Fruit fly (Drosophila melanogaster) whole organism, prepupa: ENCODE measurements around the gene CG34316.

ENCODE experiments used
- Blimp-1 ChIP-seq: fragments of 200-800 bp; sonication (Bioruptor generic); optimal IDR thresholded peaks from 3 replicates; lab custom pipeline; 2017; ENCODE audit warnings: missing biosample characterization, missing genetic modification characterization, mild to moderate bottlenecking, moderate library complexity, missing genetic modification reagents
- CG10631 ChIP-seq: fragments of 200-800 bp; sonication (Bioruptor generic); optimal IDR thresholded peaks from 2 replicates; lab custom pipeline; 2016; ENCODE audit warnings: missing biosample characterization, missing genetic modification characterization
- CG10669 ChIP-seq: fragments of 200-800 bp; sonication (Bioruptor generic); optimal IDR thresholded peaks from 3 replicates; lab custom pipeline; 2018; ENCODE audit warnings: missing biosample characterization, mild to moderate bottlenecking, missing genetic modification characterization, moderate library complexity
- CG11294 ChIP-seq: fragments of 200-800 bp; sonication (Bioruptor generic); IDR thresholded peaks from 2 replicates; pipeline ENCODE4 v1.3.6; 2022; ENCODE audit warnings: missing biosample characterization, missing genetic modification characterization
- CG15336 ChIP-seq: fragments of 200-800 bp; sonication (Bioruptor generic); IDR thresholded peaks from 2 replicates; pipeline ENCODE4 v1.3.6; 2022; ENCODE audit warnings: missing biosample characterization, missing genetic modification characterization
- CG1621 ChIP-seq: fragments of 200-800 bp; sonication (Bioruptor generic); optimal IDR thresholded peaks from 3 replicates; lab custom pipeline; 2018; ENCODE audit warnings: missing biosample characterization, mild to moderate bottlenecking, missing genetic modification characterization
- CG16779 ChIP-seq: fragments of 200-800 bp; sonication (Bioruptor generic); optimal IDR thresholded peaks from 3 replicates; lab custom pipeline; 2017; ENCODE audit warnings: missing biosample characterization, mild to moderate bottlenecking, missing genetic modification characterization
- CG34406 ChIP-seq: fragments of 200-800 bp; sonication (Bioruptor generic); optimal IDR thresholded peaks from 3 replicates; lab custom pipeline; 2016; ENCODE audit warnings: missing biosample characterization, missing genetic modification characterization
- CG3919 ChIP-seq: fragments of 200-800 bp; sonication (Bioruptor generic); optimal IDR thresholded peaks from 3 replicates; lab custom pipeline; 2016; ENCODE audit warnings: missing biosample characterization, missing genetic modification characterization
- CG6163 ChIP-seq: fragments of 200-800 bp; sonication (Bioruptor generic); IDR thresholded peaks from 3 replicates; pipeline ENCODE4 v1.3.6; 2022; ENCODE audit warnings: missing biosample characterization, missing genetic modification characterization
- CG6854 ChIP-seq: fragments of 200-800 bp; sonication (Bioruptor generic); optimal IDR thresholded peaks from 2 replicates; lab custom pipeline; 2017; ENCODE audit warnings: missing biosample characterization, mild to moderate bottlenecking, missing genetic modification characterization
- CG7368 ChIP-seq: fragments of 200-800 bp; sonication (Bioruptor generic); optimal IDR thresholded peaks from 3 replicates; lab custom pipeline; 2016; ENCODE audit warnings: missing biosample characterization, missing genetic modification characterization
- CG8319 ChIP-seq: fragments of 200-800 bp; sonication (Bioruptor generic); optimal IDR thresholded peaks from 3 replicates; lab custom pipeline; 2016; ENCODE audit warnings: missing biosample characterization, missing genetic modification characterization
- CG8632 ChIP-seq: fragments of 200-800 bp; sonication (Bioruptor generic); optimal IDR thresholded peaks from 3 replicates; lab custom pipeline; 2016; ENCODE audit warnings: missing biosample characterization, missing genetic modification characterization
- Eip75B ChIP-seq: fragments of 200-800 bp; sonication (Bioruptor generic); optimal IDR thresholded peaks from 3 replicates; lab custom pipeline; 2016; ENCODE audit warnings: missing biosample characterization, missing genetic modification characterization
- Eip78C ChIP-seq: fragments of 200-800 bp; sonication (Bioruptor generic); peaks from one replicate; lab custom pipeline; 2016; ENCODE audit warnings: missing biosample characterization, missing genetic modification characterization
- Eip93F ChIP-seq: fragments of 200-800 bp; sonication (Bioruptor generic); optimal IDR thresholded peaks from 2 replicates; lab custom pipeline; 2016; ENCODE audit warnings: missing biosample characterization, mild to moderate bottlenecking, missing genetic modification characterization
- Ets96B ChIP-seq: fragments of 200-800 bp; optimal IDR thresholded peaks from 2 replicates; lab custom pipeline; 2019; ENCODE audit warnings: missing biosample characterization, mild to moderate bottlenecking, missing genetic modification characterization, moderate library complexity
- Gug ChIP-seq: fragments of 200-800 bp; sonication (Bioruptor generic); IDR thresholded peaks from 2 replicates; pipeline ENCODE4 v1.3.6; 2022; ENCODE audit warnings: missing biosample characterization, missing genetic modification characterization
- Hr38 ChIP-seq: sonication (Bioruptor generic); optimal IDR thresholded peaks from 2 replicates; lab custom pipeline; 2016; ENCODE audit warnings: missing biosample characterization, missing genetic modification characterization
- Hr4 ChIP-seq: fragments of 200-800 bp; sonication (Bioruptor generic); optimal IDR thresholded peaks from 3 replicates; lab custom pipeline; 2016; ENCODE audit warnings: missing biosample characterization, missing genetic modification characterization
- Met ChIP-seq: fragments of 200-800 bp; sonication (Bioruptor generic); optimal IDR thresholded peaks from 3 replicates; lab custom pipeline; 2016; ENCODE audit warnings: missing biosample characterization, missing genetic modification characterization
- Smox ChIP-seq: fragments of 200-800 bp; sonication (Bioruptor generic); optimal IDR thresholded peaks from 3 replicates; lab custom pipeline; 2016; ENCODE audit warnings: missing biosample characterization, missing genetic modification characterization
- Sox102F ChIP-seq: fragments of 200-800 bp; sonication (Bioruptor generic); optimal IDR thresholded peaks from 2 replicates; lab custom pipeline; 2016; ENCODE audit warnings: missing biosample characterization, mild to moderate bottlenecking, missing genetic modification characterization
- Sox14 ChIP-seq: fragments of 200-800 bp; sonication (Bioruptor generic); optimal IDR thresholded peaks from 3 replicates; lab custom pipeline; 2016; ENCODE audit warnings: missing biosample characterization, missing genetic modification characterization
- acj6 ChIP-seq: fragments of 200-800 bp; sonication (Bioruptor generic); optimal IDR thresholded peaks from 3 replicates; lab custom pipeline; 2016; ENCODE audit warnings: missing biosample characterization, missing genetic modification characterization
- dac ChIP-seq: fragments of 200-800 bp; sonication (Bioruptor generic); optimal IDR thresholded peaks from 2 replicates; lab custom pipeline; 2017; ENCODE audit warnings: missing biosample characterization, mild to moderate bottlenecking, missing genetic modification characterization
- dsx ChIP-seq: fragments of 200-800 bp; optimal IDR thresholded peaks from 3 replicates; lab custom pipeline; 2019; ENCODE audit warnings: missing biosample characterization, mild to moderate bottlenecking, missing genetic modification characterization, moderate library complexity; ENCODE audit not compliant: poor library complexity, severe bottlenecking
- eg ChIP-seq: fragments of 200-800 bp; sonication (Bioruptor generic); IDR thresholded peaks from 3 replicates; pipeline ENCODE4 v1.3.6; 2022; ENCODE audit warnings: missing biosample characterization, missing genetic modification characterization
- esn ChIP-seq: fragments of 200-800 bp; sonication (Bioruptor generic); optimal IDR thresholded peaks from 2 replicates; lab custom pipeline; 2016; ENCODE audit warnings: missing biosample characterization, mild to moderate bottlenecking, missing genetic modification characterization, moderate library complexity
- fkh ChIP-seq: fragments of 200-800 bp; sonication (Bioruptor generic); optimal IDR thresholded peaks from 3 replicates; lab custom pipeline; 2017; ENCODE audit warnings: missing biosample characterization, mild to moderate bottlenecking, missing genetic modification characterization, moderate library complexity
- pdm3 ChIP-seq: fragments of 200-800 bp; sonication (Bioruptor generic); optimal IDR thresholded peaks from 3 replicates; lab custom pipeline; 2016; ENCODE audit warnings: missing biosample characterization, missing genetic modification characterization
- salr ChIP-seq, 2 experiments: fragments of 200-800 bp; sonication (Bioruptor generic); optimal IDR thresholded peaks; 3 replicates each; lab custom pipeline; 2016 to 2018; ENCODE audit warnings: missing biosample characterization in 2 of 2, missing genetic modification characterization in 2 of 2, mild to moderate bottlenecking in 1 of 2
- ss ChIP-seq, 2 experiments: fragments of 200-800 bp; sonication (Bioruptor generic); optimal IDR thresholded peaks; 2 replicates in 1 of 2; 3 replicates in 1 of 2; lab custom pipeline; 2017 to 2018; ENCODE audit warnings: mild to moderate bottlenecking in 2 of 2, missing biosample characterization in 2 of 2, missing genetic modification characterization in 2 of 2, moderate library complexity in 1 of 2
- svp ChIP-seq: fragments of 200-800 bp; sonication (Bioruptor generic); peaks from one replicate; lab custom pipeline; 2016; ENCODE audit warnings: missing biosample characterization, missing genetic modification characterization
- topi ChIP-seq: fragments of 200-800 bp; sonication (Bioruptor generic); optimal IDR thresholded peaks from 3 replicates; lab custom pipeline; 2016; ENCODE audit warnings: missing biosample characterization, missing genetic modification characterization
- vri ChIP-seq: fragments of 200-800 bp; sonication (Bioruptor generic); optimal IDR thresholded peaks from 3 replicates; lab custom pipeline; 2016; ENCODE audit warnings: missing biosample characterization, mild to moderate bottlenecking, missing genetic modification characterization

Gene CG34316

DNA sequence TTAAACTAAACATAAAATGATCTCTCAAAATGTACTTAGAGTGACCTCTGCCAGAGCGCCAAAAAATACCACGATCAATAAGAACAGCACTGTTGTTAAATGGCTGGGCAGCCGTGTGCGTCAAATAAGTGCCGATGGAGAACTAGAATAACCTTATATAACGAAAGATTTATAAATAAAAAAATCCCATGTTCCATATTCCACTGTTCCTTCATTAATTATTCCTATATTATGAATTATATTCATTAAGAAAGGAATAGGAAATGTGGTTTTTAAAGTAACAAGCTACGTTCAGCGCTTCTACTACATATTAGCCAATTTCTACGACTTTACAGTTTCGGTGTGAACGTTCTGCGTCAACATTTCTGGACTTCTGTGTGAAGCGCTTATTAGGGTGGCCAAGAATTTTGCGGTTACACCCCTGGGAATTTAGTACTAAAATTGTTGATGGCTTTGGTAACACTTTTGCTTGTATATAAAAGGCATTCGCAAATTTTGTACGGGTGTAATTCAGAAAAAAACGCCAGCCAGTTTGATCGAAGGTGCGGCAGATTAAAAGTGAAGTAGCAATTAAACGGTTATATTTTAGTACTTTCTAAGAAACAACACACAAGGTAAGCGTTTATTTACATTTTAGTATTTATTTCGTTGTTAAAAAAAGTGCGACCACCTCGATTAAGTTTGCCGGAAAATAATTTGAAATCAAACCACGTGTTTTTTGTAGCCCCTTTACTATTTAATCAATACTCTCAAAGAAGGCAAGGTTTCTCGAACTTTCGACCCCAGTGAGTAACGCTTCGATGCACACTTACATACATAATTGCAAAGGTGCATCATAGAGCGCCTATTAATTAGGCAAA lies 12.0 kb downstream of the CG34316 start, which contains the start of the genes tefu and Hsc70-4 (continued):
- TF ChIP-seq eg (peak; percentile 81), CG11294 (GFP tag; lab: Robert Waterston, UW) (peak; percentile 67), fkh (GFP tag; lab: Kevin White, UChicago) (no peak), CG34406 (GFP tag; lab: Kevin White, UChicago) (no peak), Sox102F (GFP tag; lab: Kevin White, UChicago) (no peak), Gug (GFP tag; lab: Robert Waterston, UW) (peak; percentile 72), Eip75B (GFP tag; lab: Kevin White, UChicago) (no peak), CG7368 (GFP tag; lab: Kevin White, UChicago) (no peak), Blimp-1 (GFP tag; lab: Kevin White, UChicago) (peak; percentile 1), Met (GFP tag; lab: Kevin White, UChicago) (no peak), vri (GFP tag; lab: Kevin White, UChicago) (no peak), CG6854 (GFP tag; lab: Kevin White, UChicago) (peak; percentile 26), dac (GFP tag; lab: Kevin White, UChicago) (peak; percentile 33), salr (GFP tag; optimal IDR thresholded peaks at IDR 0.05; lab: Kevin White, UChicago) (peak in 1 of 2 experiments; percentile 60), CG1621 (no peak)

dm6 chr3R:15243046-15243356 lies 12.6 kb downstream of the CG34316 start:
- no peak for TF ChIP-seq Hr38 (GFP tag; lab: Kevin White, UChicago)
- TF ChIP-seq Hr4 (GFP tag; lab: Kevin White, UChicago): no peak
- TF ChIP-seq vri (GFP tag; lab: Kevin White, UChicago): peak; percentile 41
- no peak for TF ChIP-seq CG34406 (GFP tag; lab: Kevin White, UChicago)
- no peak for TF ChIP-seq Ets96B (tag; lab: Kevin White, UChicago)

DNA sequence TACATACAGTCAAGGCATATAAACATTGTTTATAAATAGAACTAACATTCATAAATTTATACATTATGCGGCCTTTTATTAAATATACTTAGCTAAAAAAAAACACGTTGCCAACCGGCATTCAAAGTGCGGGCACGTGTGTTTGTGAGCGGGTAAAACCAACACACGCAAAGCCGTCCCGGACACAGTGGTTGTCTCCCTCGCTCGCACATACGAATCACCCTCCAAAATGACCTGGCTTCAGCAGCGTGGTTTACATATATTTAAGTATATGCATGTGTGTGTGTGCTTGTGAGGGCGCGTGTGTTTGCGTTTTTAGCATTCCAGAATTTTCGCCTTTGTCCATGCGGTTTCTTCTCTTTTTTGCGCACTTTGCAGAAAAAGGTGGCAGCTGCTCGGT lies 13.1 kb downstream of the CG34316 start:
- TF ChIP-seq Sox14 (peak; percentile 84), acj6 (GFP tag; lab: Kevin White, UChicago) (no peak), vri (GFP tag; lab: Kevin White, UChicago) (peak; percentile 50), CG34406 (GFP tag; lab: Kevin White, UChicago) (no peak), topi (peak; percentile 5), CG15336 (peak; percentile 21; the same call in 1 of the 2 replicates), Gug (GFP tag; lab: Robert Waterston, UW) (no peak), pdm3 (GFP tag; lab: Kevin White, UChicago) (peak; percentile 2), Eip78C (GFP tag; lab: Kevin White, UChicago) (peak; percentile 73), CG1621 (peak; percentile 21), CG10669 (GFP tag; lab: Kevin White, UChicago) (no peak), esn (GFP tag; lab: Kevin White, UChicago) (peak; percentile 38), Met (GFP tag; lab: Kevin White, UChicago) (peak; percentile 41), dsx (no peak), CG7368 (GFP tag; lab: Kevin White, UChicago) (no peak), Smox (GFP tag; lab: Kevin White, UChicago) (peak; percentile 13), Eip75B (GFP tag; lab: Kevin White, UChicago) (peak; percentile 27), Blimp-1 (GFP tag; lab: Kevin White, UChicago) (no peak), Eip93F (GFP tag; lab: Kevin White, UChicago) (peak; percentile 1), CG16779 (tag; lab: Kevin White, UChicago) (peak; percentile 4), ss (GFP tag; optimal IDR thresholded peaks at IDR 0.05; lab: Kevin White, UChicago) (peak; percentile 31 to 41), CG3919 (GFP tag; lab: Kevin White, UChicago) (peak; percentile 14), CG8632 (GFP tag; lab: Kevin White, UChicago) (no peak), CG8319 (GFP tag; lab: Kevin White, UChicago) (no peak), CG10631 (GFP tag; lab: Kevin White, UChicago) (no peak), fkh (GFP tag; lab: Kevin White, UChicago) (peak; percentile 57), CG11294 (GFP tag; lab: Robert Waterston, UW) (no peak), svp (GFP tag; lab: Kevin White, UChicago) (peak; percentile 91), CG6163 (GFP tag; lab: Robert Waterston, UW) (peak; percentile 60), Sox102F (GFP tag; lab: Kevin White, UChicago) (peak; percentile 33)
